Worm (Caenorhabditis elegans) whole organism, midembryonic: ENCODE measurements around the gene ZK218.5.

ENCODE experiments used
- T22C8.4 ChIP-seq: fragments of 200-800 bp; sonication (Bioruptor generic); IDR thresholded peaks from 2 replicates; pipeline ENCODE4 v1.3.6; 2022; ENCODE audit warnings: missing genetic modification characterization, missing compliant biosample characterization
- cog-1 ChIP-seq: sonication (generic microtip); optimal IDR thresholded peaks from 2 replicates; lab custom pipeline; 2016; ENCODE audit warnings: missing genetic modification characterization, missing compliant biosample characterization
- flt-1 ChIP-seq: fragments of 200-800 bp; sonication (Bioruptor generic); IDR thresholded peaks from 2 replicates; pipeline ENCODE4 v1.3.6; 2022; ENCODE audit warnings: missing genetic modification characterization, missing compliant biosample characterization
- klf-2 ChIP-seq: fragments of 200-800 bp; sonication (Bioruptor generic); conservative IDR thresholded peaks from 2 replicates; pipeline ENCODE4 v1.3.6; 2022; ENCODE audit warnings: missing genetic modification reagents, missing genetic modification characterization, missing compliant biosample characterization
- med-1 ChIP-seq: sonication (generic microtip); optimal IDR thresholded peaks from 2 replicates; lab custom pipeline; 2017; ENCODE audit warnings: missing genetic modification characterization, mild to moderate bottlenecking, missing compliant biosample characterization, antibody characterized with exemption, missing genetic modification reagents; ENCODE audit not compliant: insufficient read depth
- tab-1 ChIP-seq: fragments of 200-800 bp; sonication (Bioruptor generic); IDR thresholded peaks from 2 replicates; pipeline ENCODE4 v1.3.6; 2022; ENCODE audit warnings: missing genetic modification characterization, missing compliant biosample characterization
- ztf-23 ChIP-seq: fragments of 200-800 bp; sonication (Bioruptor generic); IDR thresholded peaks from 2 replicates; pipeline ENCODE4 v1.3.6; 2022; ENCODE audit warnings: missing genetic modification reagents, missing genetic modification characterization, missing compliant biosample characterization
- ztf-29 ChIP-seq: fragments of 200-800 bp; sonication (Bioruptor generic); IDR thresholded peaks from 2 replicates; pipeline ENCODE4 v1.3.6; 2022; ENCODE audit warnings: missing genetic modification reagents, missing genetic modification characterization, missing compliant biosample characterization

DNA sequence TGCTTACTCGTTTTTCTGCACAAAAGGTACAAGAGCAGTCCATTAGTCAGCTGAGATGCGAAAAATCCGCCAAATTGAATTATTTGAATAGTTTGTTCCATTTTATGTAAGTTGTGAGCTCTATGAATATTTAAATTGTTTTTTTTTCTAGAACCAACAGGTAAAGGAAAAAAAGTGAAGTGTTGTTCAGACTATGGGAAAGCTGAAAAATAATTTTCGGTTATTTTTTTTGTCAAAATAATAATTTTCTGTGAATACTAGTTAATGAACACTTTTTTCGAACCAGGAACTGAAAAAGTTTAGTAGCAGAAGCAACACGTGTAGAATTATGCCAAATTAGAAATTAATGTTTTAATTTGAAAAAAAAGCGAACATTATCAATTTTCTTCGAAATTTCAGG lies 25.0 kb upstream of the ZK218.5 start, which contains the start of gene str-125:
- TF ChIP-seq klf-2 (GFP tag; lab: Robert Waterston, UW) (no peak), flt-1 (GFP tag; lab: Robert Waterston, UW) (no peak), med-1 (no peak), ztf-29 (GFP tag; lab: Robert Waterston, UW) (no peak), cog-1 (tag; lab: Kevin White, UChicago) (no peak), ztf-23 (GFP tag; lab: Robert Waterston, UW) (no peak), tab-1 (GFP tag; lab: Robert Waterston, UW) (no peak), T22C8.4 (no peak)
